Worm (Caenorhabditis elegans): Measurements from ENCODE around the gene rpc-1.

DNA sequence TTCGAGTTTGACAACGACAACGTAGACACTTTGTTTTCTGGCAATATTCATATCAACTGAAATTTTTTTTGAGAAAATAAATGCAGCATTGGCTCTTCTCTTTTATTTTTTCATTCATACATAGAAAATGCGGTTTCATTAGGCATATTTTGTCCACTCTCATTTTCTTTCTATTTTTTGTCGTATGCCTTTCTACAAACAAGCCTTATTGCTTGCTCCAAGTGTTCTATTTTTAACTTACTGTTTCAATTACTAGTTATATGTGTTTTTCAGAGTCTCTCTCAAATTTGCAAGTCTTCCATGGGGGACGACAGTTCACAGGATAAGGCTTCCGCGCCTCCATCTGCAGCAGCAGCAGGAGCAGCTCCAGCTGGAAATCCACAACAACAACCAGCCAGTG lies 40.4 kb upstream of the rpc-1 start, which contains the start of gene kcc-1:
- TF ChIP-seq egl-5 (tag; optimal IDR thresholded peaks at IDR 0.05) = no peak
- no peak for TF ChIP-seq lin-15B (tag; optimal IDR thresholded peaks at IDR 0.05)
- no peak for TF ChIP-seq fkh-10 (GFP tag; optimal IDR thresholded peaks at IDR 0.05)
- no peak for TF ChIP-seq nhr-28 (tag; optimal IDR thresholded peaks at IDR 0.05)
- TF ChIP-seq pha-4 (tag; optimal IDR thresholded peaks at IDR 0.05) = no peak
- TF ChIP-seq egl-27 (tag; optimal IDR thresholded peaks at IDR 0.05) = no peak
- no peak for TF ChIP-seq sea-2 (GFP tag; optimal IDR thresholded peaks at IDR 0.05)
- TF ChIP-seq nhr-76 (tag; optimal IDR thresholded peaks at IDR 0.05) = no peak
- TF ChIP-seq elt-2 (tag; optimal IDR thresholded peaks at IDR 0.05) = no peak
- TF ChIP-seq jun-1 (tag; optimal IDR thresholded peaks at IDR 0.05) = no peak
- TF ChIP-seq elt-3 (tag; optimal IDR thresholded peaks at IDR 0.05) = no peak
- no peak for TF ChIP-seq ama-1 (optimal IDR thresholded peaks at IDR 0.05)
- TF ChIP-seq nhr-11 (tag; optimal IDR thresholded peaks at IDR 0.05) = no peak
